Fruit fly (Drosophila melanogaster) whole organism, embryonic: ENCODE measurements around the gene IscU.

Experiments used
- Asciz ChIP-seq: fragments of 200-800 bp; sonication (Bioruptor generic); optimal IDR thresholded peaks from 2 replicates; lab custom pipeline; 2017; ENCODE audit warnings: missing biosample characterization, mild to moderate bottlenecking, missing genetic modification characterization, missing genetic modification reagents
- CG10147 ChIP-seq: fragments of 200-800 bp; sonication (Bioruptor generic); optimal IDR thresholded peaks from 2 replicates; lab custom pipeline; 2019; ENCODE audit warnings: missing biosample characterization, mild to moderate bottlenecking, missing genetic modification characterization, moderate library complexity
- CG12659 ChIP-seq: fragments of 200-800 bp; sonication (Bioruptor generic); optimal IDR thresholded peaks from 3 replicates; lab custom pipeline; 2017; ENCODE audit warnings: mild to moderate bottlenecking, missing biosample characterization, missing genetic modification reagents, missing genetic modification characterization
- CG13123 ChIP-seq: fragments of 200-800 bp; sonication (Bioruptor generic); optimal IDR thresholded peaks from 2 replicates; lab custom pipeline; 2016; ENCODE audit warnings: missing biosample characterization, missing genetic modification characterization
- CG13296 ChIP-seq: fragments of 200-800 bp; sonication (Bioruptor generic); optimal IDR thresholded peaks from 3 replicates; lab custom pipeline; 2018; ENCODE audit warnings: missing biosample characterization, mild to moderate bottlenecking, missing genetic modification characterization
- CG13775 ChIP-seq: fragments of 200-800 bp; sonication (Bioruptor generic); optimal IDR thresholded peaks from 3 replicates; lab custom pipeline; 2017; ENCODE audit warnings: missing biosample characterization, mild to moderate bottlenecking, missing genetic modification characterization
- CG13894 ChIP-seq: fragments of 200-800 bp; sonication (Bioruptor generic); optimal IDR thresholded peaks from 3 replicates; lab custom pipeline; 2018; ENCODE audit warnings: missing biosample characterization, mild to moderate bottlenecking, missing genetic modification characterization, moderate library complexity
- CG15011 ChIP-seq: fragments of 200-800 bp; sonication (Bioruptor generic); optimal IDR thresholded peaks from 3 replicates; lab custom pipeline; 2018; ENCODE audit warnings: missing biosample characterization, mild to moderate bottlenecking, missing genetic modification characterization
- CG15073 ChIP-seq: fragments of 200-800 bp; sonication (Bioruptor generic); optimal IDR thresholded peaks from 2 replicates; lab custom pipeline; 2016; ENCODE audit warnings: missing biosample characterization, missing genetic modification characterization
- CG1832 ChIP-seq: fragments of 200-800 bp; sonication (Bioruptor generic); optimal IDR thresholded peaks from 2 replicates; lab custom pipeline; 2017; ENCODE audit warnings: missing biosample characterization, mild to moderate bottlenecking, missing genetic modification characterization, inconsistent platforms
- CG33557 ChIP-seq: fragments of 200-800 bp; sonication (Bioruptor generic); optimal IDR thresholded peaks from 2 replicates; lab custom pipeline; 2019; ENCODE audit warnings: missing biosample characterization, mild to moderate bottlenecking, missing genetic modification characterization, moderate library complexity
- CG8359 ChIP-seq: fragments of 200-800 bp; sonication (Bioruptor generic); optimal IDR thresholded peaks from 2 replicates; lab custom pipeline; 2017; ENCODE audit warnings: missing biosample characterization, mild to moderate bottlenecking, missing genetic modification characterization, borderline replicate concordance
- Dbx ChIP-seq: fragments of 200-800 bp; sonication (Bioruptor generic); IDR thresholded peaks from 3 replicates; pipeline ENCODE4 v1.3.6; 2022; ENCODE audit warnings: missing biosample characterization, missing genetic modification characterization
- Drgx ChIP-seq: fragments of 200-800 bp; sonication (Bioruptor generic); IDR thresholded peaks from 2 replicates; pipeline ENCODE4 v1.3.6; 2022; ENCODE audit warnings: missing biosample characterization, missing genetic modification characterization
- Eip74EF ChIP-seq, 2 experiments: fragments of 200-800 bp in 1 of 2; fragments of >200 bp in 1 of 2; sonication (Bioruptor generic) in 1 of 2; optimal IDR thresholded peaks; 2 replicates each; lab custom pipeline; 2017 to 2019; ENCODE audit warnings: missing biosample characterization in 2 of 2, missing genetic modification characterization in 2 of 2, mild to moderate bottlenecking in 1 of 2, moderate library complexity in 1 of 2
- HLH4C ChIP-seq: fragments of 200-800 bp; sonication (Bioruptor generic); IDR thresholded peaks from 3 replicates; pipeline ENCODE4 v1.3.6; 2022; ENCODE audit warnings: missing biosample characterization, missing genetic modification characterization; ENCODE audit not compliant: partially characterized antibody
- Hand ChIP-seq: fragments of 200-800 bp; sonication (Bioruptor generic); optimal IDR thresholded peaks from 2 replicates; lab custom pipeline; 2017; ENCODE audit warnings: mild to moderate bottlenecking, missing biosample characterization, missing genetic modification reagents, missing genetic modification characterization
- Hr39 ChIP-seq: fragments of >200 bp; optimal IDR thresholded peaks from 2 replicates; lab custom pipeline; 2017
- MESR4 ChIP-seq: fragments of 200-800 bp; sonication (Bioruptor generic); optimal IDR thresholded peaks from 2 replicates; lab custom pipeline; 2018; ENCODE audit warnings: missing biosample characterization, mild to moderate bottlenecking, missing genetic modification characterization, moderate library complexity
- Ptx1 ChIP-seq: fragments of 200-800 bp; sonication (Bioruptor generic); IDR thresholded peaks from 2 replicates; pipeline ENCODE4 v1.3.6; 2022; ENCODE audit warnings: missing biosample characterization, missing genetic modification characterization
- Sox102F ChIP-seq: fragments of 200-800 bp; sonication (Bioruptor generic); optimal IDR thresholded peaks from 2 replicates; lab custom pipeline; 2018; ENCODE audit warnings: missing biosample characterization, mild to moderate bottlenecking, missing genetic modification characterization, moderate library complexity
- Sry-β ChIP-seq: fragments of 200-800 bp; sonication (Bioruptor generic); optimal IDR thresholded peaks from 2 replicates; lab custom pipeline; 2018; ENCODE audit warnings: missing biosample characterization, mild to moderate bottlenecking, missing genetic modification characterization, moderate library complexity
- Ssrp ChIP-seq: fragments of 200-800 bp; sonication (Bioruptor generic); optimal IDR thresholded peaks from 2 replicates; lab custom pipeline; 2018; ENCODE audit warnings: missing biosample characterization, mild to moderate bottlenecking, missing genetic modification characterization, moderate library complexity
- TFAM ChIP-seq: fragments of 200-800 bp; sonication (Bioruptor generic); optimal IDR thresholded peaks from 2 replicates; lab custom pipeline; 2017; ENCODE audit warnings: missing biosample characterization, missing genetic modification characterization, inconsistent platforms
- amos ChIP-seq: fragments of 200-800 bp; sonication (Bioruptor generic); IDR thresholded peaks from 2 replicates; pipeline ENCODE4 v1.3.6; 2022; ENCODE audit warnings: missing biosample characterization, missing genetic modification characterization; ENCODE audit not compliant: partially characterized antibody
- aop ChIP-seq: fragments of 200-800 bp; sonication (Bioruptor generic); IDR thresholded peaks from 2 replicates; pipeline ENCODE4 v1.3.6; 2022; ENCODE audit warnings: missing biosample characterization, missing genetic modification characterization
- bsh ChIP-seq, 2 experiments: fragments of 200-800 bp; sonication (Bioruptor generic); optimal IDR thresholded peaks; 2 replicates each; lab custom pipeline; 2017 to 2018; ENCODE audit warnings: mild to moderate bottlenecking in 2 of 2, missing biosample characterization in 2 of 2, missing genetic modification characterization in 2 of 2, moderate library complexity in 1 of 2
- chm ChIP-seq: fragments of 200-800 bp; sonication (Bioruptor generic); IDR thresholded peaks from 2 replicates; pipeline ENCODE4 v1.3.6; 2022; ENCODE audit warnings: missing biosample characterization, missing genetic modification characterization
- danr ChIP-seq: fragments of 200-800 bp; sonication (Bioruptor generic); IDR thresholded peaks from 2 replicates; pipeline ENCODE4 v1.3.6; 2022; ENCODE audit warnings: missing biosample characterization, missing genetic modification characterization
- dpn ChIP-seq, 2 experiments: fragments of 200-800 bp; sonication (Bioruptor generic); optimal IDR thresholded peaks; 3 replicates each; lab custom pipeline; 2016; ENCODE audit warnings: missing biosample characterization in 2 of 2, missing genetic modification characterization in 2 of 2
- en ChIP-seq: fragments of 200-800 bp; sonication (Bioruptor generic); optimal IDR thresholded peaks from 2 replicates; lab custom pipeline; 2016; ENCODE audit warnings: missing biosample characterization, missing genetic modification characterization
- fd3F ChIP-seq: fragments of 200-800 bp; sonication (Bioruptor generic); optimal IDR thresholded peaks from 2 replicates; lab custom pipeline; 2018; ENCODE audit warnings: missing biosample characterization, mild to moderate bottlenecking, missing genetic modification characterization, moderate library complexity
- fu2 ChIP-seq: fragments of 200-800 bp; sonication (Bioruptor generic); optimal IDR thresholded peaks from 2 replicates; lab custom pipeline; 2016; ENCODE audit warnings: missing biosample characterization, missing genetic modification characterization
- gem ChIP-seq: fragments of 200-800 bp; sonication (Bioruptor generic); optimal IDR thresholded peaks from 2 replicates; lab custom pipeline; 2019; ENCODE audit warnings: missing biosample characterization, mild to moderate bottlenecking, missing genetic modification characterization, moderate library complexity
- grau ChIP-seq: fragments of 200-800 bp; optimal IDR thresholded peaks from 3 replicates; lab custom pipeline; 2019; ENCODE audit warnings: missing biosample characterization, mild to moderate bottlenecking, missing genetic modification characterization, moderate library complexity
- h ChIP-seq: fragments of >200 bp; optimal IDR thresholded peaks from 2 replicates; lab custom pipeline; 2017
- kah ChIP-seq: fragments of 200-800 bp; sonication (Bioruptor generic); optimal IDR thresholded peaks from 2 replicates; lab custom pipeline; 2018; ENCODE audit warnings: missing biosample characterization, mild to moderate bottlenecking, missing genetic modification characterization
- lab ChIP-seq: fragments of 200-800 bp; sonication (Bioruptor generic); optimal IDR thresholded peaks from 3 replicates; lab custom pipeline; 2017; ENCODE audit warnings: missing biosample characterization, missing genetic modification characterization, mild to moderate bottlenecking, moderate library complexity, missing genetic modification reagents
- nau ChIP-seq: fragments of 200-800 bp; sonication (Bioruptor generic); optimal IDR thresholded peaks from 3 replicates; lab custom pipeline; 2017; ENCODE audit warnings: missing biosample characterization, mild to moderate bottlenecking, missing genetic modification characterization, missing genetic modification reagents
- org-1 ChIP-seq: fragments of 200-800 bp; sonication (Bioruptor generic); optimal IDR thresholded peaks from 2 replicates; lab custom pipeline; 2017; ENCODE audit warnings: missing biosample characterization, missing genetic modification characterization
- p53 ChIP-seq: fragments of 200-800 bp; sonication (Bioruptor generic); optimal IDR thresholded peaks from 2 replicates; lab custom pipeline; 2016; ENCODE audit warnings: missing biosample characterization, missing genetic modification characterization
- pan ChIP-seq, 4 experiments: fragments of >200 bp in 3 of 4; fragments of 200-800 bp in 1 of 4; sonication (Bioruptor generic) in 1 of 4; optimal IDR thresholded peaks in 3 of 4; IDR thresholded peaks in 1 of 4; 2 replicates each; pipeline versions ENCODE4 v1.3.6 to Lab custom; 2017 to 2022; ENCODE audit warnings: missing biosample characterization in 2 of 4, missing genetic modification characterization in 2 of 4, mixed read lengths in 1 of 4
- pb ChIP-seq: fragments of 200-800 bp; sonication (Bioruptor generic); optimal IDR thresholded peaks from 3 replicates; lab custom pipeline; 2016; ENCODE audit warnings: missing biosample characterization, missing genetic modification characterization
- repo ChIP-seq: fragments of 200-800 bp; sonication (Bioruptor generic); optimal IDR thresholded peaks from 2 replicates; lab custom pipeline; 2016; ENCODE audit warnings: missing biosample characterization, missing genetic modification characterization
- row ChIP-seq: fragments of 200-800 bp; sonication (Bioruptor generic); IDR thresholded peaks from 3 replicates; pipeline ENCODE4 v1.3.6; 2022; ENCODE audit warnings: missing biosample characterization, missing genetic modification characterization
- sens ChIP-seq: fragments of 200-800 bp; sonication (Bioruptor generic); peaks from one replicate; lab custom pipeline; 2016; ENCODE audit warnings: missing biosample characterization, missing genetic modification characterization
- sisA ChIP-seq: fragments of 200-800 bp; sonication (Bioruptor generic); IDR thresholded peaks from 2 replicates; pipeline ENCODE4 v1.3.6; 2022; ENCODE audit warnings: missing biosample characterization, missing genetic modification characterization
- sna ChIP-seq: fragments of 200-800 bp; sonication (Bioruptor generic); IDR thresholded peaks from 2 replicates; pipeline ENCODE4 v1.3.6; 2022; ENCODE audit warnings: missing biosample characterization, missing genetic modification characterization; ENCODE audit not compliant: partially characterized antibody
- tgo ChIP-seq: fragments of 200-800 bp; sonication (Bioruptor generic); IDR thresholded peaks from 3 replicates; pipeline ENCODE4 v1.3.6; 2022; ENCODE audit warnings: missing biosample characterization, missing genetic modification characterization
- wor ChIP-seq: fragments of 200-800 bp; sonication (Bioruptor generic); IDR thresholded peaks from 2 replicates; pipeline ENCODE4 v1.3.6; 2022; ENCODE audit warnings: missing biosample characterization, missing genetic modification characterization
- zfh2 ChIP-seq: fragments of 200-800 bp; sonication (Bioruptor generic); optimal IDR thresholded peaks from 2 replicates; lab custom pipeline; 2016; ENCODE audit warnings: missing biosample characterization, missing genetic modification characterization

IscU gene

dm6 chr3R:8847096-8847639, 23.2 kb upstream of the IscU start:
- TF ChIP-seq sna (no peak), CG1832 (no peak), Dbx (no peak), CG15011 (GFP tag; lab: Kevin White, UChicago) (no peak), fu2 (GFP tag; lab: Kevin White, UChicago) (no peak), row (peak; percentile 44; the same call in 2 of the 3 replicates), CG13775 (no peak), chm (no peak), Eip74EF (GFP tag; optimal IDR thresholded peaks at IDR 0.05; lab: Kevin White, UChicago) (no peak), amos (GFP tag; lab: Robert Waterston, UW) (no peak), CG13123 (no peak), Hr39 (lab: Kevin White, UChicago) (no peak), Drgx (peak; percentile 31; the same call in 1 of the 2 replicates), en (no peak), TFAM (no peak), grau (tag; lab: Kevin White, UChicago) (peak; percentile 66), Ptx1 (GFP tag; lab: Robert Waterston, UW) (0 out of 2 replicates have a peak, but pooled peaks have one; percentile 18), CG8359 (GFP tag; lab: Kevin White, UChicago) (no peak), Sry-β (GFP tag; lab: Kevin White, UChicago) (no peak), Ssrp (tag; lab: Kevin White, UChicago) (peak; percentile 6), danr (GFP tag; lab: Robert Waterston, UW) (no peak), repo (no peak), MESR4 (GFP tag; lab: Kevin White, UChicago) (no peak), org-1 (GFP tag; lab: Kevin White, UChicago) (no peak), sisA (0 out of 2 replicates have a peak, but pooled peaks have one; percentile 9), CG15073 (GFP tag; lab: Kevin White, UChicago) (no peak), lab (GFP tag; lab: Kevin White, UChicago) (no peak), p53 (no peak), sens (GFP tag; lab: Kevin White, UChicago) (peak; percentile 36), Hand (GFP tag; lab: Kevin White, UChicago) (no peak), pb (GFP tag; lab: Kevin White, UChicago) (no peak), gem (tag; lab: Kevin White, UChicago) (peak; percentile 24), aop (GFP tag; lab: Robert Waterston, UW) (no peak), bsh (GFP tag; optimal IDR thresholded peaks at IDR 0.05; lab: Kevin White, UChicago) (peak; percentile 7 to 22), CG33557 (GFP tag; lab: Kevin White, UChicago) (no peak), Sox102F (GFP tag; lab: Kevin White, UChicago) (peak; percentile 15)
- TF ChIP-seq, all 482 proteins: peak for 10

dm6 chr3R:8846154-8846648, 22.2 kb upstream of the IscU start:
- no peak for TF ChIP-seq wor (GFP tag; lab: Robert Waterston, UW)
- TF ChIP-seq CG10147 (GFP tag; lab: Kevin White, UChicago): peak; percentile 73
- no peak for TF ChIP-seq h (lab: Kevin White, UChicago)
- TF ChIP-seq CG13296 (GFP tag; lab: Kevin White, UChicago): peak; percentile 76
- peak; percentile 58 for TF ChIP-seq nau (GFP tag; lab: Kevin White, UChicago)
- no peak for TF ChIP-seq pan (optimal IDR thresholded peaks at IDR 0.05; lab: Kevin White, UChicago)
- TF ChIP-seq pan (GFP tag; optimal IDR thresholded peaks at IDR 0.05 in 1 of 2, IDR thresholded peaks at IDR 0.05 in 1 of 2): peak in 1 of 2 experiments; percentile 48
- TF ChIP-seq CG13894 (tag; lab: Kevin White, UChicago): peak; percentile 81
- peak; percentile 63 for TF ChIP-seq Asciz (GFP tag; lab: Kevin White, UChicago)
- TF ChIP-seq CG12659 (GFP tag; lab: Kevin White, UChicago): peak; percentile 53
- TF ChIP-seq HLH4C (GFP tag; lab: Robert Waterston, UW): 0 out of 3 replicates have a peak, but pooled peaks have one; percentile 16
- TF ChIP-seq zfh2 (GFP tag; lab: Kevin White, UChicago): no peak
- no peak for TF ChIP-seq CG13123
- TF ChIP-seq tgo (GFP tag; lab: Robert Waterston, UW): peak; percentile 23; the same call in 1 of the 3 replicates
- peak; percentile 8 to 49 for TF ChIP-seq dpn (GFP tag; optimal IDR thresholded peaks at IDR 0.05; lab: Kevin White, UChicago)
- TF ChIP-seq kah (GFP tag; lab: Kevin White, UChicago): peak; percentile 35
- no peak for TF ChIP-seq fd3F (GFP tag; lab: Kevin White, UChicago)
